Worm (Caenorhabditis elegans) whole organism, late embryonic: ENCODE measurements around the gene Y41C4A.7.

ENCODE experiments used
- C08G9.2 ChIP-seq: sonication (generic microtip); optimal IDR thresholded peaks from 2 replicates; lab custom pipeline; 2016; ENCODE audit warnings: mild to moderate bottlenecking, missing genetic modification characterization, moderate library complexity, missing compliant biosample characterization
- C38D4.7 ChIP-seq: fragments of 200-800 bp; sonication (Bioruptor generic); optimal IDR thresholded peaks from 2 replicates; lab custom pipeline; 2018; ENCODE audit warnings: mild to moderate bottlenecking, missing genetic modification characterization, moderate library complexity, missing compliant biosample characterization
- F13H6.1 ChIP-seq: sonication (generic microtip); optimal IDR thresholded peaks from 2 replicates; lab custom pipeline; 2016; ENCODE audit warnings: missing genetic modification characterization, missing compliant biosample characterization
- K02D7.2 ChIP-seq: sonication (generic microtip); optimal IDR thresholded peaks from 2 replicates; lab custom pipeline; 2017; ENCODE audit warnings: mild to moderate bottlenecking, missing genetic modification characterization, missing compliant biosample characterization
- T23F11.4 ChIP-seq: fragments of 200-800 bp; sonication (Bioruptor generic); optimal IDR thresholded peaks from 2 replicates; lab custom pipeline; 2018; ENCODE audit warnings: mild to moderate bottlenecking, missing genetic modification characterization, missing compliant biosample characterization
- ama-1 ChIP-seq: fragments of 150-350 bp; optimal IDR thresholded peaks from 2 replicates; lab custom pipeline; 2014
- ceh-14 ChIP-seq: sonication (generic microtip); optimal IDR thresholded peaks from 2 replicates; lab custom pipeline; 2016; ENCODE audit warnings: missing genotype, missing genetic modification characterization, missing compliant biosample characterization
- ceh-18 ChIP-seq: sonication (generic microtip); optimal IDR thresholded peaks from 2 replicates; lab custom pipeline; 2016; ENCODE audit warnings: missing genetic modification characterization, missing compliant biosample characterization
- ceh-2 ChIP-seq: sonication (generic microtip); optimal IDR thresholded peaks from 2 replicates; lab custom pipeline; 2016; ENCODE audit warnings: missing genotype, missing genetic modification characterization, missing compliant biosample characterization
- ceh-22 ChIP-seq: sonication (generic microtip); optimal IDR thresholded peaks from 2 replicates; lab custom pipeline; 2017; ENCODE audit warnings: missing biosample characterization, missing genetic modification characterization
- ceh-30 ChIP-seq: fragments of 150-350 bp; optimal IDR thresholded peaks from 2 replicates; lab custom pipeline; 2014; ENCODE audit warnings: missing biosample characterization, missing genetic modification characterization
- ceh-31 ChIP-seq: sonication (generic microtip); optimal IDR thresholded peaks from 2 replicates; lab custom pipeline; 2016; ENCODE audit warnings: missing genetic modification characterization, missing compliant biosample characterization
- ceh-48 ChIP-seq: sonication (generic microtip); optimal IDR thresholded peaks from 2 replicates; lab custom pipeline; 2016; ENCODE audit warnings: missing genetic modification characterization, inconsistent platforms, missing compliant biosample characterization
- ceh-6 ChIP-seq: fragments of 200-800 bp; sonication (Bioruptor generic); optimal IDR thresholded peaks from 2 replicates; lab custom pipeline; 2018; ENCODE audit warnings: mild to moderate bottlenecking, missing genetic modification characterization, missing compliant biosample characterization
- che-1 ChIP-seq: sonication (generic microtip); optimal IDR thresholded peaks from 2 replicates; lab custom pipeline; 2016; ENCODE audit warnings: mild to moderate bottlenecking, missing genetic modification characterization, missing compliant biosample characterization
- elt-4 ChIP-seq: sonication (generic microtip); optimal IDR thresholded peaks from 2 replicates; lab custom pipeline; 2016; ENCODE audit warnings: missing genetic modification characterization, missing compliant biosample characterization
- eyg-1 ChIP-seq: sonication (generic microtip); optimal IDR thresholded peaks from 2 replicates; lab custom pipeline; 2016; ENCODE audit warnings: missing genotype, missing genetic modification characterization, missing compliant biosample characterization
- fkh-10 ChIP-seq: fragments of 150-350 bp; optimal IDR thresholded peaks from 2 replicates; lab custom pipeline; 2014; ENCODE audit warnings: missing biosample characterization, missing genetic modification reagents, missing genetic modification characterization
- gmeb-2 ChIP-seq: sonication (generic microtip); optimal IDR thresholded peaks from 2 replicates; lab custom pipeline; 2016; ENCODE audit warnings: missing genetic modification characterization, inconsistent platforms, missing compliant biosample characterization
- hlh-13 ChIP-seq: fragments of 200-800 bp; sonication (Bioruptor generic); optimal IDR thresholded peaks from 2 replicates; lab custom pipeline; 2018; ENCODE audit warnings: mild to moderate bottlenecking, missing genetic modification characterization, missing compliant biosample characterization
- hlh-15 ChIP-seq: sonication (generic microtip); optimal IDR thresholded peaks from 2 replicates; lab custom pipeline; 2016; ENCODE audit warnings: missing genetic modification characterization, missing compliant biosample characterization
- lin-11 ChIP-seq: fragments of 200-800 bp; sonication (Bioruptor generic); optimal IDR thresholded peaks from 2 replicates; lab custom pipeline; 2018; ENCODE audit warnings: mild to moderate bottlenecking, missing genetic modification characterization, missing compliant biosample characterization
- madf-2 ChIP-seq: sonication (generic microtip); optimal IDR thresholded peaks from 2 replicates; lab custom pipeline; 2017; ENCODE audit warnings: missing genetic modification characterization, missing compliant biosample characterization
- mec-3 ChIP-seq: sonication (generic microtip); optimal IDR thresholded peaks from 2 replicates; lab custom pipeline; 2016; ENCODE audit warnings: borderline replicate concordance, missing genetic modification characterization, missing compliant biosample characterization
- nfya-1 ChIP-seq: sonication (generic microtip); optimal IDR thresholded peaks from 2 replicates; lab custom pipeline; 2017; ENCODE audit warnings: missing genetic modification characterization, mild to moderate bottlenecking, missing compliant biosample characterization, antibody characterized with exemption, moderate library complexity
- nhr-232 ChIP-seq: sonication (generic microtip); optimal IDR thresholded peaks from 2 replicates; lab custom pipeline; 2016; ENCODE audit warnings: missing genetic modification characterization, missing compliant biosample characterization
- pax-1 ChIP-seq: fragments of 150-350 bp; optimal IDR thresholded peaks from 2 replicates; lab custom pipeline; 2014; ENCODE audit warnings: missing biosample characterization, missing genetic modification characterization
- pha-2 ChIP-seq: sonication (generic microtip); optimal IDR thresholded peaks from 2 replicates; lab custom pipeline; 2017; ENCODE audit warnings: mild to moderate bottlenecking, missing genetic modification characterization, missing compliant biosample characterization
- pqm-1 ChIP-seq: sonication (generic microtip); optimal IDR thresholded peaks from 2 replicates; lab custom pipeline; 2016; ENCODE audit warnings: missing genetic modification characterization, missing compliant biosample characterization
- ref-2 ChIP-seq: sonication (generic microtip); optimal IDR thresholded peaks from 2 replicates; lab custom pipeline; 2016; ENCODE audit warnings: missing genetic modification characterization, missing compliant biosample characterization
- rnt-1 ChIP-seq: sonication (generic microtip); optimal IDR thresholded peaks from 2 replicates; lab custom pipeline; 2016; ENCODE audit warnings: missing genetic modification characterization, missing compliant biosample characterization
- tbx-7 ChIP-seq: sonication (generic microtip); optimal IDR thresholded peaks from 2 replicates; lab custom pipeline; 2016; ENCODE audit warnings: missing genotype, missing genetic modification characterization, missing compliant biosample characterization
- unc-55 ChIP-seq: sonication (generic microtip); optimal IDR thresholded peaks from 2 replicates; lab custom pipeline; 2017; ENCODE audit warnings: missing biosample characterization, missing genetic modification reagents, missing genetic modification characterization
- zip-5 ChIP-seq: sonication (generic microtip); optimal IDR thresholded peaks from 2 replicates; lab custom pipeline; 2016; ENCODE audit warnings: missing genetic modification characterization, missing compliant biosample characterization

Y41C4A.7 gene

DNA sequence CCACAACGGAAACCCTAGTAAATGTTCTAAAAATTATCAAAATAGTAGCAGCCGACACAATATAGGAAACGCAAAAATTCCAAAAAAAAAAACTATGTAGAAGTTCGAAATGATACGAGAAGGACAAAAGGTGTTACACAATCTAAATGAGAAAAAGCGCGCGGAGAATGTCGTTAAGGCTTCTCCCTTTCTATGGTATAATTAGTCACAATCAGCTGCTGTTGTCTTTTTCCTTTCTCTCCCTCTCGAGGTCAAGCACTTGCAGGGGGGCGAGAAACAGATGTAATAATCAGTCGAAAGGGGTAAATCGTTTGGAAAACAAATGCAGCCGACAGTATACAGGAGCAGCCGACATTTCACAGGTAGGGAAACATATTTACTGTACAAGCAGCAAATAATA is 32.8 kb downstream of the Y41C4A.7 start:
- TF ChIP-seq ceh-14 (tag; lab: Kevin White, UChicago) (no peak), K02D7.2 (tag; lab: Kevin White, UChicago) (no peak), madf-2 (tag; lab: Kevin White, UChicago) (no peak), ceh-30 (tag; lab: Kevin White, UChicago) (no peak), pha-2 (tag; lab: Kevin White, UChicago) (no peak)

ce11 chrIII:11732056-11732455 is 33.4 kb downstream of the Y41C4A.7 start, which contains the start of gene Y41C4A.21:
TSS of gene Y41C4A.21 (plus strand) at chrIII:11732356.
- TF ChIP-seq ceh-2 (tag; lab: Kevin White, UChicago) (no peak), madf-2 (tag; lab: Kevin White, UChicago) (no peak), ama-1 (lab: Kevin White, UChicago) (no peak), mec-3 (no peak), F13H6.1 (tag; lab: Kevin White, UChicago) (no peak)

- no peak for TF ChIP-seq ceh-30 (tag; lab: Kevin White, UChicago)
- no peak for TF ChIP-seq unc-55
- TF ChIP-seq ceh-48 (tag; lab: Kevin White, UChicago), result peak; percentile 39
These were observed 34.3 kb downstream of the Y41C4A.7 start for ce11 chrIII:11732943-11733342.

DNA sequence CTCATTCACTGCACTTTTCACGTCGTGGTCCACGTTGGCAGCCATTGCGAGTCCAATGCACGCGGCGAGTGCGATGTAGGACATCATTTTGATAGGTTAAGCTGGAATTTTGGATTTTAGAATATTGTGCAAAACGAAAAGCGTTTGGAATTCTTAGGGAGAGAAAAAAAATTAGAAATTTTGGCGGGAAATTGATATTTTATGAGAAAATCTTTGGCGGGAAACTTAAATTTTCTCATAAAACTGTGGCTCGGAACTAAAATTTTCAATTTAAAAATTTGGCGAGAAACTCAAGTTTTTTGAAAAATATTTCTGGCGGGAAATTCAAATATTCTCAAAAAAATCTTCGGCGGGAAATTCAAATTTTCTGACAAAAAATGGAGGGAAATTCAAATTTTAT is 38.9 kb downstream of the Y41C4A.7 start, which contains the start of gene sup-1:
sup-1 (minus strand) TSS at position 101 of the 400 bp plus-strand sequence.
- TF ChIP-seq ceh-22 (tag; lab: Kevin White, UChicago) (no peak), rnt-1 (tag; lab: Kevin White, UChicago) (no peak), lin-11 (tag; lab: Kevin White, UChicago) (no peak), C38D4.7 (GFP tag; lab: Kevin White, UChicago) (no peak), pax-1 (no peak), K02D7.2 (tag; lab: Kevin White, UChicago) (no peak), che-1 (no peak), fkh-10 (no peak), pqm-1 (tag; lab: Kevin White, UChicago) (no peak), ceh-48 (tag; lab: Kevin White, UChicago) (no peak), zip-5 (tag; lab: Kevin White, UChicago) (no peak)
- TF ChIP-seq, all 69 proteins: peak for 0

- TF ChIP-seq eyg-1 (no peak), ceh-18 (tag; lab: Kevin White, UChicago) (peak; percentile 24), hlh-15 (tag; lab: Kevin White, UChicago) (no peak), T23F11.4 (no peak), nfya-1 (tag; lab: Kevin White, UChicago) (peak; percentile 11)
These were observed 39.8 kb downstream of the Y41C4A.7 start for ce11 chrIII:11738482-11738881.

- TF ChIP-seq ref-2 (tag; lab: Kevin White, UChicago), result no peak
- no peak for TF ChIP-seq nhr-232
- no peak for TF ChIP-seq gmeb-2
- no peak for TF ChIP-seq C08G9.2 (tag; lab: Kevin White, UChicago)
- TF ChIP-seq elt-4 (tag; lab: Kevin White, UChicago), result no peak
- no peak for TF ChIP-seq ceh-6 (GFP tag; lab: Kevin White, UChicago)
These were observed 42.2 kb downstream of the Y41C4A.7 start for ce11 chrIII:11740868-11741267.

DNA sequence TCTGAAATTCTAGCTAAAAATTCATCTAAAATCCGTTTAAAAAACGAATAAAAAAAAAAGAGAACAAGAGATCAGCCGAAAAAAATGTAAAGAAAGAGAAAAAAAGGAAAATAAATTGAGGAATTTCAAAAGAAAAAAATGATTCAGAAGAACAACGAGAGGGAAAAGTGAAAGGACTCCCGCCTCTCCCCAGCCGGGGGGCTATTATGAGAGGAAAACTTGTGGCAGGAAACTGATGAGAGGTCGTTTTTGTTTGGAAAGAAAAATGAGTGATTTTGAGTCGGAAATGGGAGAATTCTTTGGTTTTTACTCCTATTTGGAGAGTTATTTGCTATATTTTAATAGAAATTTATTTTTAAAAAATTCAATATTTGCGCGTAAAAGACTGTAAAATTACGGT is 43.5 kb downstream of the Y41C4A.7 start:
- TF ChIP-seq tbx-7 (tag; lab: Kevin White, UChicago) (no peak), ceh-31 (tag; lab: Kevin White, UChicago) (no peak), hlh-13 (GFP tag; lab: Kevin White, UChicago) (no peak)
